Worm (Caenorhabditis elegans) whole organism, mixed stage, embryonic: ENCODE results near the gene Y66D12A.19.

Source experiments
- blmp-1 ChIP-seq: fragments of 150-350 bp; optimal IDR thresholded peaks from 2 replicates; lab custom pipeline; 2014; ENCODE audit warnings: missing biosample characterization, missing genetic modification characterization
- ces-1 ChIP-seq: fragments of 150-350 bp; optimal IDR thresholded peaks from 2 replicates; lab custom pipeline; 2014; ENCODE audit warnings: missing biosample characterization, missing genetic modification reagents, missing genetic modification characterization
- drap-1 ChIP-seq: fragments of 200-800 bp; sonication (Bioruptor generic); optimal IDR thresholded peaks from 3 replicates; lab custom pipeline; 2018; ENCODE audit warnings: mild to moderate bottlenecking, missing genetic modification characterization, missing compliant biosample characterization
- elt-1 ChIP-seq: sonication (generic microtip); optimal IDR thresholded peaks from 2 replicates; lab custom pipeline; 2017; ENCODE audit warnings: missing genetic modification characterization, mild to moderate bottlenecking, missing compliant biosample characterization, antibody characterized with exemption, moderate library complexity, borderline replicate concordance; ENCODE audit not compliant: insufficient read depth
- flh-1 ChIP-seq: fragments of 200-800 bp; sonication (Bioruptor generic); optimal IDR thresholded peaks from 2 replicates; lab custom pipeline; 2018; ENCODE audit warnings: mild to moderate bottlenecking, missing genetic modification characterization, moderate library complexity, missing compliant biosample characterization
- ham-2 ChIP-seq: fragments of 200-800 bp; sonication (Bioruptor generic); optimal IDR thresholded peaks from 2 replicates; lab custom pipeline; 2018; ENCODE audit warnings: mild to moderate bottlenecking, missing genetic modification characterization, missing compliant biosample characterization
- hlh-1 ChIP-seq: fragments of 150-350 bp; optimal IDR thresholded peaks from 2 replicates; lab custom pipeline; 2014; ENCODE audit warnings: missing biosample characterization, missing genetic modification reagents, missing genetic modification characterization
- lin-32 ChIP-seq: fragments of 200-800 bp; sonication (Bioruptor generic); optimal IDR thresholded peaks from 2 replicates; lab custom pipeline; 2018; ENCODE audit warnings: mild to moderate bottlenecking, missing genetic modification characterization, missing compliant biosample characterization
- mab-5 ChIP-seq: fragments of 150-350 bp; optimal IDR thresholded peaks from 2 replicates; lab custom pipeline; 2014; ENCODE audit warnings: missing biosample characterization, missing genetic modification characterization
- mep-1 ChIP-seq: fragments of 150-350 bp; optimal IDR thresholded peaks from 2 replicates; lab custom pipeline; 2017; ENCODE audit warnings: missing biosample characterization, missing genetic modification reagents, missing genetic modification characterization, inconsistent platforms
- nhr-2 ChIP-seq: fragments of 150-350 bp; optimal IDR thresholded peaks from 2 replicates; lab custom pipeline; 2014; ENCODE audit warnings: missing biosample characterization, missing genetic modification characterization
- nhr-237 ChIP-seq: fragments of 150-350 bp; optimal IDR thresholded peaks from 2 replicates; lab custom pipeline; 2014; ENCODE audit warnings: missing biosample characterization, missing genetic modification characterization
- nhr-28 ChIP-seq: fragments of 150-350 bp; optimal IDR thresholded peaks from 2 replicates; lab custom pipeline; 2014; ENCODE audit warnings: missing biosample characterization, missing genetic modification characterization
- nhr-76 ChIP-seq: sonication (generic microtip); optimal IDR thresholded peaks from 2 replicates; lab custom pipeline; 2017; ENCODE audit warnings: missing biosample characterization, missing genetic modification characterization
- sem-2 ChIP-seq: fragments of 200-800 bp; sonication (Bioruptor generic); optimal IDR thresholded peaks from 2 replicates; lab custom pipeline; 2018; ENCODE audit warnings: mild to moderate bottlenecking, missing genetic modification characterization, missing compliant biosample characterization
- sptf-1 ChIP-seq: sonication (generic microtip); optimal IDR thresholded peaks from 2 replicates; lab custom pipeline; 2017; ENCODE audit warnings: mild to moderate bottlenecking, missing genetic modification characterization, moderate library complexity, missing compliant biosample characterization
- unc-39 ChIP-seq: fragments of 150-350 bp; optimal IDR thresholded peaks from 2 replicates; lab custom pipeline; 2014; ENCODE audit warnings: missing biosample characterization, missing genetic modification characterization
- ztf-11 ChIP-seq: fragments of 150-350 bp; optimal IDR thresholded peaks from 2 replicates; lab custom pipeline; 2014; ENCODE audit warnings: missing biosample characterization, missing genetic modification characterization

Y66D12A.19 gene

DNA sequence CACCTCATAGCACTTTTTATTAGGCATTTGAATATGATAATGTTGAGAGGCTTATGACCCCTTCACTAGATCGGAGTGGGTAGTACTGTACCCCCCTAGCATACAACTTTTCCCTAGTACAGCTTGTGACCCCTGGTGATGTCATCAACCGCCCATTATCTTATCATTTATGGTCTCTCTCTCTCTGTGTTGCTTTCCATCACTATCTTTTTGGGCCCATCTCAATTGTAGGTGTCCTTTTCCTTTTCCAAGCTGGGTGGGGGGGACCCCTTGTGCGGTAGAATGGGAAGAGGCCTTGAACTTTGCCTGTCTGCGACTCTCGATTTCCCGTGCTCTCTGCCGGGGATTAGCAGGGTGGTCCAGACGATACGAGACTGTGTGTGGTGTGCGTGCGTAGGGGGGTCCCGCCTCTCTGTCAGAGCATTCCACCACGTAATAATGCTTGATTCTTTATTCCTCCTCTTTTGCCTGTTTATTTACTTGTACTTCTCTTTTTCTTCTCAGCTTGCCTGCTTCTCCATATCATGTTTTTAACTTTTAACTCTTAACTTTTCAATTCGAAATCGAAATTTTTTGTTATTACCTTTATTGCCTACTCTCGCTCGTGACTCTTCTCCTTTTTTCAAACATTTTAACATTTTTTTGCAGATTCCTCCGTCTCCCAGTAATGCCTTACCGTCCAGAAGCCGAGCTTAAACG, 51.8 kb downstream of the Y66D12A.19 start, which contains the start of gene ztf-29:
TSS of gene ztf-29 (plus strand) at position 649 of the 699 bp plus-strand sequence.
- TF ChIP-seq ham-2 (GFP tag; lab: Kevin White, UChicago) (peak; percentile 49), sem-2 (GFP tag; lab: Kevin White, UChicago) (peak; percentile 28), ces-1 (GFP tag; lab: Kevin White, UChicago) (no peak), ztf-11 (tag; lab: Kevin White, UChicago) (no peak), elt-1 (tag; lab: Kevin White, UChicago) (peak; percentile 70)
- TF ChIP-seq, all 35 proteins: peak for 3

DNA sequence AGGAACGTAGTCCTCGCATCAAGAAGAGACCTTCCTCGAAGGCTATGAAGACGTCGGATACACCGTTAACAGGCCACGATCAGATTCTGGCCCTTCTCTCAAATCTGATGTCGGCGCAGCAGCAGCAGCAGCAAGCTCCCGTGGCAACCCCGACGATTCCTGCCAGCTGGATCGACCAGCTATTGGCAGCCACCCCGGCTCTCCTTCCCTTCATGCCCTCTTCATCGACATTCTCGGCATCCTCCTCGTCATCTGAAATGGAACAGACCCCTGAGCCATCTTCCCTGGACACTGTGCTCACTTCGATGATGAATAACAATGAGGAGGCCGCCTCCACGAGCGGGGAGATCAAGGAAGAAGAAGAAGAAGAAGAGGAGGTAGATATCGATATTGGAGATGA, 52.7 kb downstream of the Y66D12A.19 start:
- TF ChIP-seq unc-39 (tag; lab: Kevin White, UChicago) = no peak
- TF ChIP-seq nhr-28 (tag; lab: Kevin White, UChicago) = no peak
- no peak for TF ChIP-seq blmp-1
- no peak for TF ChIP-seq mep-1 (tag; lab: Kevin White, UChicago)
- TF ChIP-seq sptf-1 (tag; lab: Kevin White, UChicago) = no peak
- TF ChIP-seq nhr-2 (tag; lab: Kevin White, UChicago) = no peak
- TF ChIP-seq lin-32 (GFP tag; lab: Kevin White, UChicago) = no peak
- TF ChIP-seq elt-1 (tag; lab: Kevin White, UChicago) = no peak
- no peak for TF ChIP-seq flh-1 (GFP tag; lab: Kevin White, UChicago)
- no peak for TF ChIP-seq sem-2 (GFP tag; lab: Kevin White, UChicago)
- TF ChIP-seq nhr-237 = no peak
- no peak for TF ChIP-seq nhr-76
- TF ChIP-seq ztf-11 (tag; lab: Kevin White, UChicago) = no peak
- no peak for TF ChIP-seq hlh-1 (tag; lab: Kevin White, UChicago)
- no peak for TF ChIP-seq drap-1 (GFP tag; lab: Kevin White, UChicago)
- TF ChIP-seq mab-5 (tag; lab: Kevin White, UChicago) = no peak
